Worm (Caenorhabditis elegans): ENCODE data around the gene W03F9.1.
A peak's percentile ranks its signal among the peaks of the same experiment; 100 is the strongest.

The W03F9.1 gene

DNA sequence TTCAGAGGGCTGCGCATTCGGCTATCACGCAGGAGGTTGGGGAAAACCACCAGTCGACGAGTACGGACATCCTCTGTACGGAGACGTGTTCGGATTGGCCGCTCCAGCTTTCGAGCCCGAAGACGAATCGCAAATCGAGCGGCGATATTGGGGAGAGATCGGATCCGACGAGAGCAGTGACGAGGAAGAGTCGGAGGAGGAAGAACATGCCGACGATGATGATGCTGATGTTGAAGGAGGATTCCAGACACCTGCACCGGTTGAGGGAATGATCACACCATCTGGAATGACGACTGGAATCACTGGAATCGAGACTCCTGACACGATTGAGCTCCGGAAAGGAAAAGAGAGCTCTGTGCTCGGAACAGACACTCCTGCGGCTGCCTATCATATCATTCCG, 3.7 kb upstream of the W03F9.1 start:
- TF ChIP-seq gmeb-1 (tag; optimal IDR thresholded peaks at IDR 0.05), result no peak
- TF ChIP-seq unc-62 (GFP tag; optimal IDR thresholded peaks at IDR 0.05), result no peak
- no peak for TF ChIP-seq sma-9 (GFP tag; optimal IDR thresholded peaks at IDR 0.05)
- no peak for TF ChIP-seq sma-9 (tag; optimal IDR thresholded peaks at IDR 0.05)
- TF ChIP-seq elt-1 (tag; optimal IDR thresholded peaks at IDR 0.05), result no peak
- TF ChIP-seq ceh-82 (tag; optimal IDR thresholded peaks at IDR 0.05), result no peak
- TF ChIP-seq unc-55 (GFP tag; optimal IDR thresholded peaks at IDR 0.05), result no peak
- TF ChIP-seq alr-1 (tag; optimal IDR thresholded peaks at IDR 0.05), result no peak
- no peak for TF ChIP-seq mdl-1 (tag; optimal IDR thresholded peaks at IDR 0.05)

DNA sequence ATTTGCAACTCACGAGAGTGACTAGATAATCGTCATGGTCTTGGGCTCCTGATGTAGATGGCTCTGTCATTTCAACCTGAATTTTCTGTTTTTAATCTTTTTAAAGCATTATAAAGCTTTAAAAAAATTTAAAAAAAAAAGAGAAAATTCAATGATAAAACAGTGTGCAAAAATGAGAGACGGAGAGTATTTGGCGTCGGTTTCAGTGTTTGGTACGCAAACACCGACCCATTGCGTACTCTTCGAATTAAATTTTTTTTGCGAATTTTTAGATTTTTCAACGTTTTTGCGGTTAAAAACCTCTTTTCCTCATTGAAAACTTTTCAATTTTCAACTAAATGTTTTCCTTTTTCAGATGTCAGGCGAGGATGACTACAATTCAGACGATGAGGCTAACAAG, 1.4 kb upstream of the W03F9.1 start, which contains the start of the genes W03F9.2 and sftb-2:
Gene W03F9.2, minus strand, starts transcription at position 153 of the 400 bp plus-strand sequence.
Gene sftb-2, plus strand, starts transcription at position 356 of the 400 bp plus-strand sequence.
- TF ChIP-seq lin-13 (GFP tag; optimal IDR thresholded peaks at IDR 0.05) (peak; percentile 7), ZK546.5 (tag; optimal IDR thresholded peaks at IDR 0.05) (no peak), blmp-1 (tag; optimal IDR thresholded peaks at IDR 0.05; ENCODE audit: insufficient read depth) (no peak), gmeb-1 (tag; optimal IDR thresholded peaks at IDR 0.05) (peak; percentile 66), elt-3 (tag; optimal IDR thresholded peaks at IDR 0.05) (no peak), sma-9 (GFP tag; optimal IDR thresholded peaks at IDR 0.05) (no peak), sma-9 (tag; optimal IDR thresholded peaks at IDR 0.05) (no peak), nhr-25 (tag; optimal IDR thresholded peaks at IDR 0.05) (no peak), nhr-6 (tag; optimal IDR thresholded peaks at IDR 0.05) (no peak), ztf-4 (tag; optimal IDR thresholded peaks at IDR 0.05) (no peak), skn-1 (tag; optimal IDR thresholded peaks at IDR 0.05) (no peak), C34F6.9 (tag; optimal IDR thresholded peaks at IDR 0.05) (peak; percentile 68), ceh-82 (tag; optimal IDR thresholded peaks at IDR 0.05) (no peak), crh-2 (tag; optimal IDR thresholded peaks at IDR 0.05) (no peak), ama-1 (optimal IDR thresholded peaks at IDR 0.05) (no peak), aly-2 (tag; optimal IDR thresholded peaks at IDR 0.05) (no peak), dmd-4 (tag; optimal IDR thresholded peaks at IDR 0.05) (no peak), nhr-12 (tag; optimal IDR thresholded peaks at IDR 0.05) (no peak), sma-3 (GFP tag; optimal IDR thresholded peaks at IDR 0.05) (no peak), ztf-1 (GFP tag; conservative IDR thresholded peaks at IDR 0.05) (no peak), nhr-237 (tag; optimal IDR thresholded peaks at IDR 0.05) (no peak), ceh-16 (tag; optimal IDR thresholded peaks at IDR 0.05) (no peak), nhr-10 (tag; optimal IDR thresholded peaks at IDR 0.05) (no peak), unc-62 (GFP tag; optimal IDR thresholded peaks at IDR 0.05) (no peak), lsy-2 (tag; optimal IDR thresholded peaks at IDR 0.05) (peak; percentile 15 to 66), F13H6.1 (tag; optimal IDR thresholded peaks at IDR 0.05) (peak; percentile 0), R02D3.7 (tag; optimal IDR thresholded peaks at IDR 0.05) (no peak), unc-55 (GFP tag; optimal IDR thresholded peaks at IDR 0.05) (peak; percentile 71), lin-39 (tag; optimal IDR thresholded peaks at IDR 0.05) (no peak), mab-5 (tag; optimal IDR thresholded peaks at IDR 0.05) (no peak), peb-1 (tag; optimal IDR thresholded peaks at IDR 0.05) (no peak), nhr-21 (tag; optimal IDR thresholded peaks at IDR 0.05) (no peak), lin-11 (tag; optimal IDR thresholded peaks at IDR 0.05) (no peak), snpc-4 (tag; optimal IDR thresholded peaks at IDR 0.05) (no peak), mdl-1 (tag; optimal IDR thresholded peaks at IDR 0.05) (no peak), nhr-129 (tag; optimal IDR thresholded peaks at IDR 0.05) (no peak), Y55F3AM.14 (GFP tag; optimal IDR thresholded peaks at IDR 0.05) (no peak), alr-1 (tag; optimal IDR thresholded peaks at IDR 0.05) (no peak), nhr-23 (tag; optimal IDR thresholded peaks at IDR 0.05) (no peak), nhr-77 (tag; optimal IDR thresholded peaks at IDR 0.05) (no peak), mbf-1 (tag; optimal IDR thresholded peaks at IDR 0.05) (no peak), unc-39 (tag; optimal IDR thresholded peaks at IDR 0.05) (no peak), zag-1 (tag; optimal IDR thresholded peaks at IDR 0.05) (no peak), ztf-11 (tag; optimal IDR thresholded peaks at IDR 0.05) (no peak), egl-27 (tag; optimal IDR thresholded peaks at IDR 0.05) (no peak), elt-1 (tag; optimal IDR thresholded peaks at IDR 0.05) (no peak), nhr-11 (tag; optimal IDR thresholded peaks at IDR 0.05) (no peak)

Measured in whole organism, L2 larva.